Fruit fly (Drosophila melanogaster) whole organism, wandering third instar larva: Measurements from ENCODE around the gene NitFhit.

Experiments used
- Abd-B ChIP-seq: fragments of >200 bp; optimal IDR thresholded peaks from 2 replicates; lab custom pipeline; 2017; ENCODE audit warnings: missing biosample characterization, missing genetic modification characterization
- CrebA ChIP-seq: fragments of 200-800 bp; sonication (Bioruptor generic); optimal IDR thresholded peaks from 2 replicates; lab custom pipeline; 2016; ENCODE audit warnings: missing biosample characterization, mild to moderate bottlenecking, missing genetic modification characterization, borderline replicate concordance
- Jra ChIP-seq: sonication (Bioruptor generic); optimal IDR thresholded peaks from 2 replicates; lab custom pipeline; 2016; ENCODE audit warnings: missing biosample characterization, missing genetic modification characterization
- psq ChIP-seq: fragments of 200-800 bp; sonication (Bioruptor generic); optimal IDR thresholded peaks from 3 replicates; lab custom pipeline; 2017; ENCODE audit warnings: missing biosample characterization, mild to moderate bottlenecking, missing genetic modification characterization, moderate library complexity

- TF ChIP-seq psq (GFP tag; lab: Kevin White, UChicago) (no peak), Abd-B (no peak), Jra (no peak), CrebA (GFP tag; lab: Kevin White, UChicago) (no peak)
Observed at dm6 chr3L:224004-224951, 20.7 kb downstream of the NitFhit start.
